Fruit fly (Drosophila melanogaster): ENCODE measurements around the gene CG4884.

DNA sequence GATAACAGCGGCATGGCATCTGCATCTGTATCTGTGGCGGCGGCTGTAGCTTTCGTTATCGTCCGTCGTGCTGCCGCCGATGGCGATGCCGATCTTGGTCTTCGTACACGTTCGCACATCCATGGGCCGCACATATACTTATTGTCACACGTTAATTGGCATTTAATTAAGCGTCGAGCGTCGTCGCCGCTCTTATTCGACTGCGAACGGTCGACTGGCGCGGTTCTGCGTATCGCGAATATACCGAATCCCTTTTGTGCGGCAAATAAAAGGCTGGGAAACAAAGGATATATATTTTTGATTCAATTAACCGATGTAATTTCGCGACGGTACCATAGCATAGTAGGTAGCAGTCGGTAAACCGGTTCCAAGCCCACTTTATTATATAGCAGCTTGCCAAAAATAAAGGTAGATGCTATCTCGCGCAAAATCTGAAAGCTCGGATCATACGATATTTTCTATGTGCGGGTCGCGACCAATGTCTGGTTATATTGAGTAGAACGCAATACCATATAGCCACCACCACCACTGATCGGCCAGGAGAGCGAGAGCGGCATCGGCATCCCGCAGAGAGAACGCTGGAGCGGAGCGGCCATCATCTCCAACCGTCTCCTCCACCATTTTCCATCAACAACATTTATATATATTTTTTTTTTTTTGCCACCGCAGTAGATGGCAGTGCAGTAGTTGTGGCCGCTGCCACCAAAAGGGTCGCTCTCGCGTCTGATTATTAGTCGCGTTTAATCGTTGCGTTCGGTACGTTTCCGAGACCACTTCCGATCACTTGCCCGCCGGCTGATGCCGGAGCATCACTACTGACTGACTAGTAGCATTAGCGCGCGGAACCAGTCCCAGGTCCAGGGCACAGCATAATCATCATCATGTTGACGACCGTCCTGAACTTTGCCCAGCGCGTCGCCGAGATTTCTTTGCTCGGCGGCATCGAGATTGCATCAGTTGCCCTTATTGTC, 33.8 kb downstream of the CG4884 start, which contains the start of gene mino:
- TF ChIP-seq psq (optimal IDR thresholded peaks at IDR 0.05) (no peak), Dll (optimal IDR thresholded peaks at IDR 0.05) (peak; percentile 28), CG8478 (optimal IDR thresholded peaks at IDR 0.05) (no peak), usp (GFP tag; optimal IDR thresholded peaks at IDR 0.05) (no peak), pan (optimal IDR thresholded peaks at IDR 0.05) (no peak), EcR (GFP tag; optimal IDR thresholded peaks at IDR 0.05) (no peak)
